Worm (Caenorhabditis elegans): Measurements from ENCODE around the gene algn-3.

DNA sequence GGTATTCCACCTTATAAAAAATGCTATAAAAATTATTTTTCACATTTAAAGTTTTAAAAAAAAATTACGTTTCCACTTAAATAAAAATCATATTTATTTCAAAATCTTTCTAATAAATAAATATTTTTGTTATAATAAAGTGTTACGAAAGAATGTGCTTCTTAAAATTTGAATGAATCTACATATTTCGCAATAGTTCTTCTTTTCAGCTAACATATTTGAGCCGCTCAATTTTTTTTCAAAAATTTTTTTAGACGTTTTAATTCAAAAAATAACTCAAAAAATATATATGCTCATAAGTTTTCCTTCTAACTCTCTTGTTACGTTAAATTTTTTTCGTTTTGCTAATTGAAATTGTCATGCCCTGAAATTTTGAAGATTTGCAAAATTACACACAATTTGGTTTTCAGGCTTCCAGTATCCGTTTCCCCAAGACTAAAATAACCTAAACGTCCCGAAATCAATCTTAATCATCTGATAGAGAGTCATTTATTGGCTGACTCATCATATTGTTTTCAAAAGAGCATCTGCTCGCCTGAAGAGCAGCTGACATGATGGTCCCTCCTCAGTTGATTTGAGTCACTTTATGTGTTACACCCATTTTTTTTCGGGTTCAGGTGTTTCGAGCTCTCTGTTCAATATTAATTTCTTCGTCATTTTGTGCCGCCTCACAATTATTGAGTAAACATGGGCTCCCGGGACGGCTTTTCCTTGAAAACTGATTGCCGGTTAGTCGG is 45.8 kb upstream of the algn-3 start, which contains the start of gene efhd-1:
- TF ChIP-seq klf-2 (GFP tag; conservative IDR thresholded peaks at IDR 0.05) (no peak), T22C8.4 (GFP tag; IDR thresholded peaks at IDR 0.05) (no peak), ztf-23 (GFP tag; IDR thresholded peaks at IDR 0.05) (no peak), med-1 (GFP tag; optimal IDR thresholded peaks at IDR 0.05; ENCODE audit: insufficient read depth) (no peak), cog-1 (tag; optimal IDR thresholded peaks at IDR 0.05) (no peak)
